Fruit fly (Drosophila melanogaster) whole organism, embryonic: Measurements from ENCODE around the gene Cpr30B.

ENCODE experiments used
- Atf3 ChIP-seq: fragments of 200-800 bp; sonication (Bioruptor generic); optimal IDR thresholded peaks from 3 replicates; lab custom pipeline; 2016; ENCODE audit warnings: missing biosample characterization, missing genetic modification characterization
- CG10543 ChIP-seq: fragments of 200-800 bp; sonication (Bioruptor generic); optimal IDR thresholded peaks from 3 replicates; lab custom pipeline; 2017; ENCODE audit warnings: missing biosample characterization, mild to moderate bottlenecking, missing genetic modification characterization, moderate library complexity
- CG11504 ChIP-seq: fragments of 200-800 bp; sonication (Bioruptor generic); optimal IDR thresholded peaks from 3 replicates; lab custom pipeline; 2019; ENCODE audit warnings: missing biosample characterization, mild to moderate bottlenecking, missing genetic modification characterization, moderate library complexity
- CG11723 ChIP-seq: fragments of 200-800 bp; sonication (Bioruptor generic); optimal IDR thresholded peaks from 2 replicates; lab custom pipeline; 2017; ENCODE audit warnings: missing biosample characterization, mild to moderate bottlenecking, missing genetic modification characterization
- CG12071 ChIP-seq: fragments of 200-800 bp; sonication (Bioruptor generic); optimal IDR thresholded peaks from 3 replicates; lab custom pipeline; 2018; ENCODE audit warnings: missing biosample characterization, mild to moderate bottlenecking, missing genetic modification characterization
- CG12299 ChIP-seq: fragments of 200-800 bp; sonication (Bioruptor generic); optimal IDR thresholded peaks from 2 replicates; lab custom pipeline; 2018; ENCODE audit warnings: missing biosample characterization, mild to moderate bottlenecking, missing genetic modification characterization
- CG12391 ChIP-seq: fragments of 200-800 bp; sonication (Bioruptor generic); optimal IDR thresholded peaks from 3 replicates; lab custom pipeline; 2018; ENCODE audit warnings: missing biosample characterization, mild to moderate bottlenecking, missing genetic modification characterization, moderate library complexity
- CG12744 ChIP-seq: fragments of 200-800 bp; sonication (Bioruptor generic); optimal IDR thresholded peaks from 2 replicates; lab custom pipeline; 2016; ENCODE audit warnings: missing biosample characterization, missing genetic modification characterization
- CG14860 ChIP-seq: fragments of 200-800 bp; sonication (Bioruptor generic); IDR thresholded peaks from 3 replicates; pipeline ENCODE4 v1.3.6; 2022; ENCODE audit warnings: missing biosample characterization, missing genetic modification characterization; ENCODE audit not compliant: partially characterized antibody
- CG15073 ChIP-seq: fragments of 200-800 bp; sonication (Bioruptor generic); optimal IDR thresholded peaks from 2 replicates; lab custom pipeline; 2016; ENCODE audit warnings: missing biosample characterization, missing genetic modification characterization
- CG16779 ChIP-seq: fragments of 200-800 bp; sonication (Bioruptor generic); IDR thresholded peaks from 2 replicates; pipeline ENCODE4 v1.3.6; 2022; ENCODE audit warnings: missing biosample characterization, missing genetic modification characterization
- CG42726 ChIP-seq: fragments of 200-800 bp; sonication (Bioruptor generic); IDR thresholded peaks from 2 replicates; pipeline ENCODE4 v1.3.6; 2022; ENCODE audit warnings: missing biosample characterization, missing genetic modification characterization; ENCODE audit not compliant: partially characterized antibody
- CG6175 ChIP-seq: fragments of 200-800 bp; sonication (Bioruptor generic); IDR thresholded peaks from 3 replicates; pipeline ENCODE4 v1.3.6; 2022; ENCODE audit warnings: missing biosample characterization, missing genetic modification characterization
- CG7786 ChIP-seq: fragments of 200-800 bp; sonication (Bioruptor generic); optimal IDR thresholded peaks from 2 replicates; lab custom pipeline; 2016; ENCODE audit warnings: missing biosample characterization, missing genetic modification characterization
- CG7839 ChIP-seq: fragments of 200-800 bp; sonication (Bioruptor generic); optimal IDR thresholded peaks from 3 replicates; lab custom pipeline; 2018; ENCODE audit warnings: missing biosample characterization, mild to moderate bottlenecking, missing genetic modification characterization, moderate library complexity
- CG9437 ChIP-seq: fragments of 200-800 bp; sonication (Bioruptor generic); optimal IDR thresholded peaks from 2 replicates; lab custom pipeline; 2018; ENCODE audit warnings: missing biosample characterization, mild to moderate bottlenecking, missing genetic modification characterization
- CG9727 ChIP-seq: fragments of 200-800 bp; sonication (Bioruptor generic); optimal IDR thresholded peaks from 3 replicates; lab custom pipeline; 2017; ENCODE audit warnings: missing biosample characterization, mild to moderate bottlenecking, missing genetic modification characterization
- Chrac-16 ChIP-seq: fragments of 200-800 bp; sonication (Bioruptor generic); optimal IDR thresholded peaks from 3 replicates; lab custom pipeline; 2016; ENCODE audit warnings: missing biosample characterization, missing genetic modification characterization
- Fer3 ChIP-seq: fragments of 200-800 bp; sonication (Bioruptor generic); optimal IDR thresholded peaks from 2 replicates; lab custom pipeline; 2018; ENCODE audit warnings: missing biosample characterization, mild to moderate bottlenecking, missing genetic modification characterization, moderate library complexity
- HLH54F ChIP-seq: fragments of 200-800 bp; sonication (Bioruptor generic); optimal IDR thresholded peaks from 3 replicates; lab custom pipeline; 2016; ENCODE audit warnings: missing biosample characterization, missing genetic modification characterization
- Lim3 ChIP-seq: fragments of 200-800 bp; sonication (Bioruptor generic); IDR thresholded peaks from 2 replicates; pipeline ENCODE4 v1.3.6; 2022; ENCODE audit warnings: missing biosample characterization, missing genetic modification characterization
- Max ChIP-seq: fragments of 200-800 bp; sonication (Bioruptor generic); optimal IDR thresholded peaks from 2 replicates; lab custom pipeline; 2016; ENCODE audit warnings: missing biosample characterization, mild to moderate bottlenecking, missing genetic modification characterization
- Myb ChIP-seq: fragments of 200-800 bp; sonication (Bioruptor generic); optimal IDR thresholded peaks from 2 replicates; lab custom pipeline; 2016; ENCODE audit warnings: missing biosample characterization, missing genetic modification characterization
- PHDP ChIP-seq: fragments of 200-800 bp; sonication (Bioruptor generic); optimal IDR thresholded peaks from 3 replicates; lab custom pipeline; 2018; ENCODE audit warnings: missing biosample characterization, mild to moderate bottlenecking, missing genetic modification characterization, moderate library complexity
- Poxn ChIP-seq: fragments of 200-800 bp; sonication (Bioruptor generic); IDR thresholded peaks from 2 replicates; pipeline ENCODE4 v1.3.6; 2022; ENCODE audit warnings: missing biosample characterization, missing genetic modification characterization
- Sin3A ChIP-seq: fragments of >200 bp; optimal IDR thresholded peaks from 2 replicates; lab custom pipeline; 2018
- Sox102F ChIP-seq: fragments of 200-800 bp; sonication (Bioruptor generic); optimal IDR thresholded peaks from 2 replicates; lab custom pipeline; 2018; ENCODE audit warnings: missing biosample characterization, mild to moderate bottlenecking, missing genetic modification characterization, moderate library complexity
- Spps ChIP-seq: fragments of 200-800 bp; sonication (Bioruptor generic); optimal IDR thresholded peaks from 2 replicates; lab custom pipeline; 2018; ENCODE audit warnings: missing biosample characterization, mild to moderate bottlenecking, missing genetic modification characterization
- TFAM ChIP-seq: fragments of 200-800 bp; sonication (Bioruptor generic); optimal IDR thresholded peaks from 2 replicates; lab custom pipeline; 2017; ENCODE audit warnings: missing biosample characterization, missing genetic modification characterization, inconsistent platforms
- Taf1 ChIP-seq: fragments of 200-800 bp; sonication (Bioruptor generic); IDR thresholded peaks from 2 replicates; pipeline ENCODE4 v1.3.6; 2022; ENCODE audit warnings: missing biosample characterization, missing genetic modification characterization
- Tbp ChIP-seq: fragments of >200 bp; optimal IDR thresholded peaks from 2 replicates; lab custom pipeline; 2018; ENCODE audit warnings: missing biosample characterization, missing genetic modification characterization
- Xbp1 ChIP-seq: fragments of 200-800 bp; sonication (Bioruptor generic); optimal IDR thresholded peaks from 3 replicates; lab custom pipeline; 2016; ENCODE audit warnings: missing biosample characterization, mild to moderate bottlenecking, missing genetic modification characterization
- aop ChIP-seq: fragments of 200-800 bp; sonication (Bioruptor generic); IDR thresholded peaks from 2 replicates; pipeline ENCODE4 v1.3.6; 2022; ENCODE audit warnings: missing biosample characterization, missing genetic modification characterization
- ara ChIP-seq: fragments of 200-800 bp; sonication (Bioruptor generic); IDR thresholded peaks from 2 replicates; pipeline ENCODE4 v1.3.6; 2022; ENCODE audit warnings: missing biosample characterization, missing genetic modification characterization
- en ChIP-seq: fragments of 200-800 bp; sonication (Bioruptor generic); optimal IDR thresholded peaks from 2 replicates; lab custom pipeline; 2016; ENCODE audit warnings: missing biosample characterization, missing genetic modification characterization
- ewg ChIP-seq: fragments of 200-800 bp; sonication (Bioruptor generic); optimal IDR thresholded peaks from 3 replicates; lab custom pipeline; 2017; ENCODE audit warnings: mild to moderate bottlenecking, missing biosample characterization, missing genetic modification reagents, missing genetic modification characterization
- gcm ChIP-seq: fragments of 200-800 bp; sonication (Bioruptor generic); optimal IDR thresholded peaks from 2 replicates; lab custom pipeline; 2019; ENCODE audit warnings: missing biosample characterization, mild to moderate bottlenecking, missing genetic modification characterization, moderate library complexity
- grn ChIP-seq: fragments of 200-800 bp; sonication (Bioruptor generic); optimal IDR thresholded peaks from 3 replicates; lab custom pipeline; 2017; ENCODE audit warnings: missing biosample characterization, missing genetic modification characterization
- gsb-n ChIP-seq: fragments of 200-800 bp; sonication (Bioruptor generic); optimal IDR thresholded peaks from 3 replicates; lab custom pipeline; 2018; ENCODE audit warnings: missing biosample characterization, mild to moderate bottlenecking, missing genetic modification characterization
- hkb ChIP-seq, 2 experiments: fragments of 200-800 bp in 1 of 2; fragments of >200 bp in 1 of 2; sonication (Bioruptor generic) in 1 of 2; IDR thresholded peaks in 1 of 2; optimal IDR thresholded peaks in 1 of 2; 2 replicates each; pipeline versions ENCODE4 v1.3.6 to Lab custom; 2017 to 2022; ENCODE audit warnings: missing biosample characterization in 1 of 2, missing genetic modification characterization in 1 of 2
- inv ChIP-seq: fragments of 200-800 bp; sonication (Bioruptor generic); IDR thresholded peaks from 2 replicates; pipeline ENCODE4 v1.3.6; 2022; ENCODE audit warnings: missing biosample characterization, missing genetic modification characterization; ENCODE audit not compliant: partially characterized antibody
- lola ChIP-seq, 3 experiments: fragments of >200 bp in 2 of 3; fragments of 200-800 bp in 1 of 3; sonication (Bioruptor generic) in 1 of 3; optimal IDR thresholded peaks; 2 replicates each; lab custom pipeline; 2017 to 2019; ENCODE audit warnings: missing biosample characterization in 3 of 3, missing genetic modification characterization in 3 of 3, mild to moderate bottlenecking in 1 of 3, moderate library complexity in 1 of 3
- nom ChIP-seq: fragments of 200-800 bp; sonication (Bioruptor generic); optimal IDR thresholded peaks from 2 replicates; lab custom pipeline; 2017; ENCODE audit warnings: missing biosample characterization, missing genetic modification characterization, mild to moderate bottlenecking, moderate library complexity, missing genetic modification reagents
- otp ChIP-seq: fragments of 200-800 bp; sonication (Bioruptor generic); IDR thresholded peaks from 3 replicates; pipeline ENCODE4, ENCODE4 v1.3.6; 2022; ENCODE audit warnings: missing biosample characterization, missing genetic modification characterization
- psq ChIP-seq: fragments of 200-800 bp; sonication (Bioruptor generic); optimal IDR thresholded peaks from 2 replicates; lab custom pipeline; 2017; ENCODE audit warnings: missing biosample characterization, missing genetic modification characterization
- schlank ChIP-seq: fragments of 200-800 bp; sonication (Bioruptor generic); optimal IDR thresholded peaks from 2 replicates; lab custom pipeline; 2018; ENCODE audit warnings: missing biosample characterization, mild to moderate bottlenecking, missing genetic modification characterization
- seq ChIP-seq: fragments of 200-800 bp; sonication (Bioruptor generic); IDR thresholded peaks from 2 replicates; pipeline ENCODE4 v1.3.6; 2022; ENCODE audit warnings: missing biosample characterization, missing genetic modification characterization
- so ChIP-seq: fragments of 200-800 bp; sonication (Bioruptor generic); IDR thresholded peaks from 3 replicates; pipeline ENCODE4 v1.3.6; 2022; ENCODE audit warnings: missing biosample characterization, missing genetic modification characterization
- tin ChIP-seq: fragments of 200-800 bp; sonication (Bioruptor generic); optimal IDR thresholded peaks from 3 replicates; lab custom pipeline; 2016; ENCODE audit warnings: missing biosample characterization, missing genetic modification characterization
- zen2 ChIP-seq: fragments of 200-800 bp; sonication (Bioruptor generic); IDR thresholded peaks from 3 replicates; pipeline ENCODE4 v1.3.6; 2022; ENCODE audit warnings: missing biosample characterization, missing genetic modification characterization; ENCODE audit not compliant: partially characterized antibody

Cpr30B gene

DNA sequence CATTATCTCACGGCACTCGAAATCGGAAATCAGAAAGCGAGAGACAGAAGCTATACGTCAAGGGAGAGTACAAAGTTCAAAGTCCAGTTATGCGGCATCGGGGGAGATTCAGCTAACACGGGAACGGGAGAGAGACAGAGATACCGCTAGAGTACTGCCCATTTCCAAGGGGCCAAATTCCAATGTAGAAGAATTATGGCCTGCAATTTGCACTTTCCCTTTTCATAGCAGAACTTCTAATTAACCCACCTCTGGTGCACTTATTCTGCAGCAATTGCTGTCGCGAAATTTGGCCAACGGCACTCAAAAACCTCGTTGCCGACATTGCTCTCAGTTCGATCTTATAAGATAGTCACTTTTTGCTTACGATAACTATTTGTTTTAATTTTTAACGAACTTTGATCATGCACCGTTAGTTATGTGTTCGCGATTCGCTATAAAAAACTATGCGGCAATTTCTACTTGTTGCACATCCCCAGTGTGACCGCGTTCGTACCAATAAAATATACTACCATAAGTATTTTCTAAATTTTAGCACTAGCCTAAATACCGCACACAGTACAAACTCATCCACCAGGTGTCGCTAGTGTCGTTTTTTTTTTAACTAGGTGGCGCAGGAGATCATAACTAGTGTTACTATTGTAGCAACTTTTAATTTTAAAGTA lies 33.7 kb downstream of the Cpr30B start, which contains the start of gene Mtpalpha (continued):
- 0 out of 2 replicates have a peak, but pooled peaks have one; percentile 15 for TF ChIP-seq CG42726 (GFP tag; lab: Robert Waterston, UW)
- no peak for TF ChIP-seq CG14860 (GFP tag; lab: Robert Waterston, UW)
- no peak for TF ChIP-seq gsb-n
- TF ChIP-seq CG7786 (GFP tag; lab: Kevin White, UChicago): no peak
- TF ChIP-seq CG12391 (tag; lab: Kevin White, UChicago): peak; percentile 44
- TF ChIP-seq ewg: no peak
- no peak for TF ChIP-seq CG10543
- TF ChIP-seq inv: no peak
- TF ChIP-seq gcm (GFP tag; lab: Kevin White, UChicago): no peak
- TF ChIP-seq lola (GFP tag; optimal IDR thresholded peaks at IDR 0.05; lab: Kevin White, UChicago): no peak
- TF ChIP-seq otp: no peak
- no peak for TF ChIP-seq Lim3 (GFP tag; lab: Robert Waterston, UW)
- TF ChIP-seq Atf3 (GFP tag; lab: Kevin White, UChicago): no peak
- TF ChIP-seq schlank: no peak
- TF ChIP-seq psq: no peak
- TF ChIP-seq CG12744 (GFP tag; lab: Kevin White, UChicago): peak; percentile 27
- peak; percentile 56 for TF ChIP-seq Myb (GFP tag; lab: Kevin White, UChicago)
- TF ChIP-seq CG12071: no peak
- TF ChIP-seq TFAM (GFP tag; lab: Kevin White, UChicago): no peak
- no peak for TF ChIP-seq ara (GFP tag; lab: Robert Waterston, UW)
- no peak for TF ChIP-seq en
- TF ChIP-seq grn (GFP tag; lab: Kevin White, UChicago): no peak
- peak; percentile 14 for TF ChIP-seq HLH54F (GFP tag; lab: Kevin White, UChicago)
- TF ChIP-seq hkb (optimal IDR thresholded peaks at IDR 0.05; lab: Kevin White, UChicago): no peak
- no peak for TF ChIP-seq hkb (GFP tag; IDR thresholded peaks at IDR 0.05; lab: Robert Waterston, UW)
- TF ChIP-seq CG15073 (GFP tag; lab: Kevin White, UChicago): no peak
- TF ChIP-seq tin (GFP tag; lab: Kevin White, UChicago): peak; percentile 47
- no peak for TF ChIP-seq Sin3A (lab: Kevin White, UChicago)
- TF ChIP-seq seq (GFP tag; lab: Robert Waterston, UW): no peak
- TF ChIP-seq CG9727 (GFP tag; lab: Kevin White, UChicago): no peak
- TF ChIP-seq CG12299: no peak
- peak; percentile 48 for TF ChIP-seq Sox102F (GFP tag; lab: Kevin White, UChicago)
- TF ChIP-seq zen2 (GFP tag; lab: Robert Waterston, UW): no peak
- no peak for TF ChIP-seq CG6175 (GFP tag; lab: Robert Waterston, UW)
- TF ChIP-seq CG11504 (tag; lab: Kevin White, UChicago): no peak
- no peak for TF ChIP-seq so (GFP tag; lab: Robert Waterston, UW)
- TF ChIP-seq CG7839: peak; percentile 49
- no peak for TF ChIP-seq CG11723 (GFP tag; lab: Kevin White, UChicago)
- TF ChIP-seq Tbp (GFP tag; lab: Kevin White, UChicago): no peak
- peak; percentile 4 for TF ChIP-seq Fer3
- TF ChIP-seq Taf1 (GFP tag; lab: Robert Waterston, UW): no peak
- TF ChIP-seq PHDP: no peak
- no peak for TF ChIP-seq aop (GFP tag; lab: Robert Waterston, UW)
- TF ChIP-seq Chrac-16 (GFP tag; lab: Kevin White, UChicago): peak; percentile 56
- no peak for TF ChIP-seq Poxn
- TF ChIP-seq Max: peak; percentile 26
- TF ChIP-seq CG9437 (GFP tag; lab: Kevin White, UChicago): no peak
- TF ChIP-seq CG16779: no peak
- no peak for TF ChIP-seq Spps (tag; lab: Kevin White, UChicago)
- TF ChIP-seq Xbp1 (GFP tag; lab: Kevin White, UChicago): peak; percentile 75
- TF ChIP-seq nom (GFP tag; lab: Kevin White, UChicago): peak; percentile 100
